Fruit fly (Drosophila melanogaster) whole organism, prepupa: Measurements from ENCODE around the gene CG11035.
A peak's percentile ranks its signal among the peaks of the same experiment; 100 is the strongest.

ENCODE experiments used
- Blimp-1 ChIP-seq: fragments of 200-800 bp; sonication (Bioruptor generic); optimal IDR thresholded peaks from 3 replicates; lab custom pipeline; 2017; ENCODE audit warnings: missing biosample characterization, missing genetic modification characterization, mild to moderate bottlenecking, moderate library complexity, missing genetic modification reagents
- CG10631 ChIP-seq: fragments of 200-800 bp; sonication (Bioruptor generic); optimal IDR thresholded peaks from 2 replicates; lab custom pipeline; 2016; ENCODE audit warnings: missing biosample characterization, missing genetic modification characterization
- CG11294 ChIP-seq: fragments of 200-800 bp; sonication (Bioruptor generic); IDR thresholded peaks from 2 replicates; pipeline ENCODE4 v1.3.6; 2022; ENCODE audit warnings: missing biosample characterization, missing genetic modification characterization
- CG11762 ChIP-seq: fragments of 200-800 bp; sonication (Bioruptor generic); optimal IDR thresholded peaks from 3 replicates; lab custom pipeline; 2016; ENCODE audit warnings: missing biosample characterization, missing genetic modification characterization; ENCODE audit not compliant: insufficient read depth
- CG11902 ChIP-seq: fragments of 200-800 bp; sonication (Bioruptor generic); optimal IDR thresholded peaks from 3 replicates; lab custom pipeline; 2016; ENCODE audit warnings: missing biosample characterization, missing genetic modification characterization
- CG15336 ChIP-seq: fragments of 200-800 bp; sonication (Bioruptor generic); IDR thresholded peaks from 2 replicates; pipeline ENCODE4 v1.3.6; 2022; ENCODE audit warnings: missing biosample characterization, missing genetic modification characterization
- CG16779 ChIP-seq: fragments of 200-800 bp; sonication (Bioruptor generic); optimal IDR thresholded peaks from 3 replicates; lab custom pipeline; 2017; ENCODE audit warnings: missing biosample characterization, mild to moderate bottlenecking, missing genetic modification characterization
- CG3032 ChIP-seq: fragments of 200-800 bp; optimal IDR thresholded peaks from 2 replicates; lab custom pipeline; 2019; ENCODE audit warnings: missing biosample characterization, mild to moderate bottlenecking, missing genetic modification characterization, moderate library complexity
- CG32006 ChIP-seq: fragments of 200-800 bp; sonication (Bioruptor generic); optimal IDR thresholded peaks from 3 replicates; lab custom pipeline; 2017; ENCODE audit warnings: missing biosample characterization, mild to moderate bottlenecking, missing genetic modification characterization
- CG34406 ChIP-seq: fragments of 200-800 bp; sonication (Bioruptor generic); optimal IDR thresholded peaks from 3 replicates; lab custom pipeline; 2016; ENCODE audit warnings: missing biosample characterization, missing genetic modification characterization
- CG6163 ChIP-seq: fragments of 200-800 bp; sonication (Bioruptor generic); IDR thresholded peaks from 3 replicates; pipeline ENCODE4 v1.3.6; 2022; ENCODE audit warnings: missing biosample characterization, missing genetic modification characterization
- CG6276 ChIP-seq: fragments of 200-800 bp; sonication (Bioruptor generic); optimal IDR thresholded peaks from 2 replicates; lab custom pipeline; 2017; ENCODE audit warnings: missing biosample characterization, mild to moderate bottlenecking, missing genetic modification characterization
- CG6792 ChIP-seq: fragments of 200-800 bp; sonication (Bioruptor generic); optimal IDR thresholded peaks from 3 replicates; lab custom pipeline; 2016; ENCODE audit warnings: missing biosample characterization, missing genetic modification characterization
- CG6808 ChIP-seq: fragments of 200-800 bp; sonication (Bioruptor generic); optimal IDR thresholded peaks from 3 replicates; lab custom pipeline; 2017; ENCODE audit warnings: missing biosample characterization, missing genetic modification characterization, mild to moderate bottlenecking, moderate library complexity, missing genetic modification reagents
- CG7368 ChIP-seq: fragments of 200-800 bp; sonication (Bioruptor generic); optimal IDR thresholded peaks from 3 replicates; lab custom pipeline; 2016; ENCODE audit warnings: missing biosample characterization, missing genetic modification characterization
- CG8632 ChIP-seq: fragments of 200-800 bp; sonication (Bioruptor generic); optimal IDR thresholded peaks from 3 replicates; lab custom pipeline; 2016; ENCODE audit warnings: missing biosample characterization, missing genetic modification characterization
- Eip75B ChIP-seq: fragments of 200-800 bp; sonication (Bioruptor generic); optimal IDR thresholded peaks from 3 replicates; lab custom pipeline; 2016; ENCODE audit warnings: missing biosample characterization, missing genetic modification characterization
- Eip78C ChIP-seq: fragments of 200-800 bp; sonication (Bioruptor generic); peaks from one replicate; lab custom pipeline; 2016; ENCODE audit warnings: missing biosample characterization, missing genetic modification characterization
- Eip93F ChIP-seq: fragments of 200-800 bp; sonication (Bioruptor generic); optimal IDR thresholded peaks from 2 replicates; lab custom pipeline; 2016; ENCODE audit warnings: missing biosample characterization, mild to moderate bottlenecking, missing genetic modification characterization
- Ets21C ChIP-seq: fragments of 200-800 bp; sonication (Bioruptor generic); optimal IDR thresholded peaks from 3 replicates; lab custom pipeline; 2016; ENCODE audit warnings: missing biosample characterization, missing genetic modification characterization
- Ets96B ChIP-seq: fragments of 200-800 bp; optimal IDR thresholded peaks from 2 replicates; lab custom pipeline; 2019; ENCODE audit warnings: missing biosample characterization, mild to moderate bottlenecking, missing genetic modification characterization, moderate library complexity
- Gug ChIP-seq: fragments of 200-800 bp; sonication (Bioruptor generic); IDR thresholded peaks from 2 replicates; pipeline ENCODE4 v1.3.6; 2022; ENCODE audit warnings: missing biosample characterization, missing genetic modification characterization
- Hr38 ChIP-seq: sonication (Bioruptor generic); optimal IDR thresholded peaks from 2 replicates; lab custom pipeline; 2016; ENCODE audit warnings: missing biosample characterization, missing genetic modification characterization
- Hr39 ChIP-seq: fragments of 200-800 bp; sonication (Bioruptor generic); optimal IDR thresholded peaks from 2 replicates; lab custom pipeline; 2016; ENCODE audit warnings: missing biosample characterization, missing genetic modification characterization
- Hr4 ChIP-seq: fragments of 200-800 bp; sonication (Bioruptor generic); optimal IDR thresholded peaks from 3 replicates; lab custom pipeline; 2016; ENCODE audit warnings: missing biosample characterization, missing genetic modification characterization
- OdsH ChIP-seq: fragments of 200-800 bp; sonication (Bioruptor generic); optimal IDR thresholded peaks from 3 replicates; lab custom pipeline; 2016; ENCODE audit warnings: missing biosample characterization, missing genetic modification characterization
- Sox102F ChIP-seq: fragments of 200-800 bp; sonication (Bioruptor generic); optimal IDR thresholded peaks from 2 replicates; lab custom pipeline; 2016; ENCODE audit warnings: missing biosample characterization, mild to moderate bottlenecking, missing genetic modification characterization
- Sox14 ChIP-seq: fragments of 200-800 bp; sonication (Bioruptor generic); optimal IDR thresholded peaks from 3 replicates; lab custom pipeline; 2016; ENCODE audit warnings: missing biosample characterization, missing genetic modification characterization
- Sox15 ChIP-seq: fragments of 200-800 bp; sonication (Bioruptor generic); optimal IDR thresholded peaks from 3 replicates; lab custom pipeline; 2016; ENCODE audit warnings: missing biosample characterization, missing genetic modification characterization
- achi ChIP-seq: fragments of 200-800 bp; sonication (Bioruptor generic); optimal IDR thresholded peaks from 3 replicates; lab custom pipeline; 2016; ENCODE audit warnings: missing biosample characterization, missing genetic modification characterization
- cyc ChIP-seq: fragments of 200-800 bp; sonication (Bioruptor generic); optimal IDR thresholded peaks from 3 replicates; lab custom pipeline; 2016; ENCODE audit warnings: missing biosample characterization, missing genetic modification characterization
- dac ChIP-seq: fragments of 200-800 bp; sonication (Bioruptor generic); optimal IDR thresholded peaks from 2 replicates; lab custom pipeline; 2017; ENCODE audit warnings: missing biosample characterization, mild to moderate bottlenecking, missing genetic modification characterization
- dsx ChIP-seq: fragments of 200-800 bp; optimal IDR thresholded peaks from 3 replicates; lab custom pipeline; 2019; ENCODE audit warnings: missing biosample characterization, mild to moderate bottlenecking, missing genetic modification characterization, moderate library complexity; ENCODE audit not compliant: poor library complexity, severe bottlenecking
- esn ChIP-seq: fragments of 200-800 bp; sonication (Bioruptor generic); optimal IDR thresholded peaks from 2 replicates; lab custom pipeline; 2016; ENCODE audit warnings: missing biosample characterization, mild to moderate bottlenecking, missing genetic modification characterization, moderate library complexity
- fd59A ChIP-seq: fragments of 200-800 bp; sonication (Bioruptor generic); optimal IDR thresholded peaks from 2 replicates; lab custom pipeline; 2017; ENCODE audit warnings: missing biosample characterization, mild to moderate bottlenecking, missing genetic modification characterization, missing genetic modification reagents
- fkh ChIP-seq: fragments of 200-800 bp; sonication (Bioruptor generic); optimal IDR thresholded peaks from 3 replicates; lab custom pipeline; 2017; ENCODE audit warnings: missing biosample characterization, mild to moderate bottlenecking, missing genetic modification characterization, moderate library complexity
- lz ChIP-seq: fragments of 200-800 bp; sonication (Bioruptor generic); optimal IDR thresholded peaks from 3 replicates; lab custom pipeline; 2016; ENCODE audit warnings: missing biosample characterization, missing genetic modification characterization
- net ChIP-seq: fragments of 200-800 bp; sonication (Bioruptor generic); optimal IDR thresholded peaks from 3 replicates; lab custom pipeline; 2016; ENCODE audit warnings: missing biosample characterization, missing genetic modification characterization
- salr ChIP-seq, 2 experiments: fragments of 200-800 bp; sonication (Bioruptor generic); optimal IDR thresholded peaks; 3 replicates each; lab custom pipeline; 2016 to 2018; ENCODE audit warnings: missing biosample characterization in 2 of 2, missing genetic modification characterization in 2 of 2, mild to moderate bottlenecking in 1 of 2
- svp ChIP-seq: fragments of 200-800 bp; sonication (Bioruptor generic); peaks from one replicate; lab custom pipeline; 2016; ENCODE audit warnings: missing biosample characterization, missing genetic modification characterization
- vri ChIP-seq: fragments of 200-800 bp; sonication (Bioruptor generic); optimal IDR thresholded peaks from 3 replicates; lab custom pipeline; 2016; ENCODE audit warnings: missing biosample characterization, mild to moderate bottlenecking, missing genetic modification characterization

Gene CG11035

DNA sequence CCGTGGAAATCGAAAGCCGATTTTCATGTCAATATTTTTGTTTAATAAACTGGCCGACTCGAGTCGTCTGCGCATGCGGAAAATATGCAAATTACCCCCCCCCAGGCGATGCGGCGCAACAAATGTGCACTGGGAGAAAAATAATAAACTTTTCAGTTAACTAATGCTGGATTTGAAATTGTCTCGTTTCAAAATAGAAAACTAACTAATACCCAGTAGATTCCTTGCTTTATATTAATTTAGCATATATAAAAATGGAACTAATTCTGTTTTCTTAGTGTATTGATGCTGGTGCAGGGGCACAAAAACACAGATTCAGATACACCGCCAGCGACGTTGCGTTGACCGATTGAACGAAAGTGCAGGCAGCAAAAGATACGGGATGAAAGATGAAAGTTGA lies 5.1 kb upstream of the CG11035 start (continued):
- TF ChIP-seq Hr38 (GFP tag; lab: Kevin White, UChicago): no peak
- peak; percentile 10 for TF ChIP-seq Blimp-1 (GFP tag; lab: Kevin White, UChicago)
- peak; percentile 53 for TF ChIP-seq Ets96B (tag; lab: Kevin White, UChicago)
- peak; percentile 46 for TF ChIP-seq CG3032
- TF ChIP-seq vri (GFP tag; lab: Kevin White, UChicago): no peak
- peak; percentile 38 for TF ChIP-seq Sox14 (GFP tag; lab: Kevin White, UChicago)
- TF ChIP-seq salr (GFP tag; optimal IDR thresholded peaks at IDR 0.05; lab: Kevin White, UChicago): peak in 1 of 2 experiments; percentile 46
- TF ChIP-seq dac (GFP tag; lab: Kevin White, UChicago): peak; percentile 69
- TF ChIP-seq CG6808 (GFP tag; lab: Kevin White, UChicago): peak; percentile 46
- TF ChIP-seq Eip75B: peak; percentile 58
- peak; percentile 82 for TF ChIP-seq CG15336 (GFP tag; lab: Robert Waterston, UW)
- TF ChIP-seq CG34406: peak; percentile 50
- peak; percentile 64 for TF ChIP-seq CG11294 (GFP tag; lab: Robert Waterston, UW)
- TF ChIP-seq CG32006: peak; percentile 84
- TF ChIP-seq CG6792 (GFP tag; lab: Kevin White, UChicago): peak; percentile 61
- TF ChIP-seq lz (GFP tag; lab: Kevin White, UChicago): peak; percentile 48

DNA sequence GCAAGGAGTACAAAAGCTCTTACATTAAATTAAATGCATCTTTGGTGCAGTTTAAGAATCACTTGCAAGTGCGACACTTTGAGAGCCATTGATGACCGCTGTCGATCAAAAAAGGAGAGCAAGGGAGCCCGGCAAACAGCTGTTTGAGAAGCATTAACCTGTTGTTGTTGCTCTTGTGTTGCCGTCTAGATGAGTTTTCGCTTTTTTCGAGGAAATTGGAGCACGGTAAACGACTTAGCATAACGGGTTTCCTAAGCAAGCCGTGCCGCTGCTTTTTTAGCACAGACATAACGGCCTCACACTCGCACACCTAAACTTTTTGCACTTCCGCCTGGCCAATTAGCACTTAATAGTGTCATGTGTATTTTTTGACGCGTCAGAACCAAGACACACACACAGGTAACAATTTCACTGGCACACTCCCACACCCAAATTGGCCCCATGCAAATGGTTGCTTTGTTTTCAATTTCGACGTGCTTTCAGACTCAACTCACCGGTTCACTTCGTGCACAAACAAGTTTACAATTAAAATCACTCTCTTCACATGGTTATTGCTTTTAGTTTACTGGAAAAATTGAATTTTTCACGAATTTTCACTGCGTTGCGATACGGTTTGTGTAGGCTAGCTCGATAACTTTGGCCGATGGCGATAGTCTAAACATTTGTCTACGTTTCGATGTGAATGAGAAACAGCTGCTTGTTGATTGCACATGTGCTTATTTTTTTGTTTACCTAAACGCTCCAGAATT lies 2.5 kb downstream of the CG11035 start, which contains the start of the genes CG10903 and CG2747:
CG10903 (plus strand) TSS at position 261 of the 749 bp plus-strand sequence.
CG2747 (minus strand) TSS at position 640 of the 749 bp plus-strand sequence.
- TF ChIP-seq CG32006 (no peak), CG6163 (GFP tag; lab: Robert Waterston, UW) (0 out of 3 replicates have a peak, but pooled peaks have one; percentile 21), Eip78C (GFP tag; lab: Kevin White, UChicago) (peak; percentile 73), Sox14 (GFP tag; lab: Kevin White, UChicago) (peak; percentile 59), svp (peak; percentile 51), fkh (GFP tag; lab: Kevin White, UChicago) (peak; percentile 93), OdsH (GFP tag; lab: Kevin White, UChicago) (no peak), Blimp-1 (GFP tag; lab: Kevin White, UChicago) (peak; percentile 65), CG6808 (GFP tag; lab: Kevin White, UChicago) (no peak), Gug (no peak), Sox102F (no peak)
- TF ChIP-seq, all 60 proteins: peak for 6

DNA sequence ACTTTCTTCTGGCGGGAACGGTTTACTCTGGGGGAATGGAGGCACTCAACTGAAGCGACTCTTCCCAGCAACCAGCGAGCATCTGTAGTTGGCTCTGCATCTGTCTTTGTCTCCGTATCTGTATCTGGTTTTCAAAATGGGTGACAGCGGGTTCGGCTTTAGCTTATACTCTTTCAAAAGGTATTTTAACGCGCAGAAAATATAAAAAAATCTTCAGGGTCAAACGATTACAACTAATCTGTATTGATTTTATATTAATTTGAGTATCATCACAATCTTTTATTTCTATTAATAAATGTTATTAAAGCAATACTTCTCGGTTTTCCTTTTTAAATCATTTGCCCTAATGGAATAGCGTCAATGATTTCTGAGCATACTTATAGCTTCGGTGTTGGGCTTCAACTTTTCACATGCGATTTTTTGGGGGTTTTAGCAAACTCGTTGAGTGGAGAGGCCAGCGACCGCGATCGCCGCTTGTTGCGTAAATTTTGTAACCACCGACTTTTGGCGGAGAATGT lies 3.3 kb downstream of the CG11035 start, which contains the start of gene ImpE3:
ImpE3 (minus strand) TSS at position 51 of the 518 bp plus-strand sequence.
- peak; percentile 13 for TF ChIP-seq Ets96B (tag; lab: Kevin White, UChicago)
- TF ChIP-seq Blimp-1 (GFP tag; lab: Kevin White, UChicago): no peak
- peak; percentile 33 for TF ChIP-seq CG11762 (GFP tag; lab: Kevin White, UChicago)
- peak; percentile 23 for TF ChIP-seq CG7368 (GFP tag; lab: Kevin White, UChicago)
- TF ChIP-seq Sox15 (GFP tag; lab: Kevin White, UChicago): peak; percentile 29
- TF ChIP-seq svp: peak; percentile 92
- peak; percentile 16 for TF ChIP-seq dsx (GFP tag; lab: Kevin White, UChicago)
- TF ChIP-seq vri (GFP tag; lab: Kevin White, UChicago): peak; percentile 80
- no peak for TF ChIP-seq Hr38 (GFP tag; lab: Kevin White, UChicago)
- TF ChIP-seq CG6808 (GFP tag; lab: Kevin White, UChicago): peak; percentile 37
- TF ChIP-seq net: peak; percentile 30
- TF ChIP-seq esn: peak; percentile 84
- peak; percentile 68 for TF ChIP-seq CG8632 (GFP tag; lab: Kevin White, UChicago)
- TF ChIP-seq CG10631 (GFP tag; lab: Kevin White, UChicago): peak; percentile 23
- peak; percentile 53 for TF ChIP-seq achi (GFP tag; lab: Kevin White, UChicago)
- no peak for TF ChIP-seq CG11294 (GFP tag; lab: Robert Waterston, UW)
- TF ChIP-seq Hr39 (GFP tag; lab: Kevin White, UChicago): peak; percentile 51
- TF ChIP-seq CG32006: peak; percentile 70
- TF ChIP-seq Hr4: peak; percentile 50
- peak; percentile 50 for TF ChIP-seq OdsH (GFP tag; lab: Kevin White, UChicago)
- TF ChIP-seq CG6792 (GFP tag; lab: Kevin White, UChicago): peak; percentile 45
- TF ChIP-seq CG16779 (tag; lab: Kevin White, UChicago): no peak
- peak; percentile 55 for TF ChIP-seq CG6276 (GFP tag; lab: Kevin White, UChicago)
- TF ChIP-seq Eip93F (GFP tag; lab: Kevin White, UChicago): peak; percentile 86
- peak; percentile 44 for TF ChIP-seq Ets21C (GFP tag; lab: Kevin White, UChicago)
- TF ChIP-seq Sox14 (GFP tag; lab: Kevin White, UChicago): peak; percentile 66
- no peak for TF ChIP-seq fd59A (GFP tag; lab: Kevin White, UChicago)
- TF ChIP-seq dac (GFP tag; lab: Kevin White, UChicago): no peak
- TF ChIP-seq CG3032: peak; percentile 26
- peak; percentile 81 for TF ChIP-seq lz (GFP tag; lab: Kevin White, UChicago)
- no peak for TF ChIP-seq salr (GFP tag; optimal IDR thresholded peaks at IDR 0.05; lab: Kevin White, UChicago)
- peak; percentile 65 for TF ChIP-seq CG34406
- peak; percentile 50 for TF ChIP-seq Eip75B
- peak; percentile 54 for TF ChIP-seq cyc (GFP tag; lab: Kevin White, UChicago)
- no peak for TF ChIP-seq CG11902
